Worm (Caenorhabditis elegans) whole organism, L4 larva: ENCODE measurements around the gene F17E9.4.
A peak's percentile ranks its signal among the peaks of the same experiment; 100 is the strongest.

ENCODE experiments used
- R02D3.7 ChIP-seq: fragments of 150-350 bp; sonication (generic microtip); optimal IDR thresholded peaks from 3 replicates; lab custom pipeline; 2014; ENCODE audit warnings: missing biosample characterization, missing genetic modification characterization
- Y48G9A.11 ChIP-seq: fragments of 200-800 bp; sonication (Bioruptor generic); IDR thresholded peaks from 2 replicates; pipeline ENCODE4 v1.3.6; 2022; ENCODE audit warnings: missing genetic modification reagents, missing genetic modification characterization, missing compliant biosample characterization
- Y5F2A.4 ChIP-seq: fragments of 200-800 bp; sonication (Bioruptor generic); optimal IDR thresholded peaks from 2 replicates; lab custom pipeline; 2018; ENCODE audit warnings: mild to moderate bottlenecking, missing genetic modification characterization, missing compliant biosample characterization
- ZK337.2 ChIP-seq: fragments of 200-800 bp; sonication (Bioruptor generic); IDR thresholded peaks from 2 replicates; pipeline ENCODE4 v1.3.6; 2022; ENCODE audit warnings: missing genetic modification reagents, missing genetic modification characterization, missing compliant biosample characterization
- aha-1 ChIP-seq: fragments of 150-350 bp; peaks from one replicate; lab custom pipeline; 2014; ENCODE audit warnings: missing biosample characterization, missing genetic modification characterization
- ama-1 ChIP-seq: fragments of 150-350 bp; optimal IDR thresholded peaks from 2 replicates; lab custom pipeline; 2014; ENCODE audit warnings: inconsistent platforms, mixed read lengths
- attf-4 ChIP-seq: sonication (generic microtip); optimal IDR thresholded peaks from 3 replicates; lab custom pipeline; 2017; ENCODE audit warnings: missing biosample characterization, missing genetic modification characterization
- ceh-28 ChIP-seq: fragments of 150-350 bp; optimal IDR thresholded peaks from 2 replicates; lab custom pipeline; 2014; ENCODE audit warnings: missing biosample characterization, missing genetic modification reagents, missing genetic modification characterization
- ceh-44 ChIP-seq: fragments of 200-800 bp; sonication (Bioruptor generic); IDR thresholded peaks from 2 replicates; pipeline ENCODE4 v1.3.6; 2022; ENCODE audit warnings: missing genetic modification reagents, missing genetic modification characterization, missing compliant biosample characterization
- daf-16 ChIP-seq, 3 experiments: sonication (generic microtip); optimal IDR thresholded peaks; 2 replicates each; lab custom pipeline; 2016 to 2017; ENCODE audit warnings: missing genetic modification characterization in 3 of 3, missing genetic modification reagents in 3 of 3, mild to moderate bottlenecking in 2 of 3, missing compliant biosample characterization in 2 of 3, missing biosample characterization in 1 of 3, moderate library complexity in 1 of 3
- daf-19 ChIP-seq: fragments of 200-800 bp; sonication (Bioruptor generic); conservative IDR thresholded peaks from 2 replicates; pipeline ENCODE4 v1.3.6; 2022; ENCODE audit warnings: missing genetic modification characterization, missing compliant biosample characterization
- dmd-6 ChIP-seq: fragments of 200-800 bp; sonication (Bioruptor generic); IDR thresholded peaks from 2 replicates; pipeline ENCODE4 v1.3.6; 2022; ENCODE audit warnings: missing genetic modification reagents, missing genetic modification characterization, missing compliant biosample characterization
- dve-1 ChIP-seq: sonication (generic microtip); optimal IDR thresholded peaks from 2 replicates; lab custom pipeline; 2017; ENCODE audit warnings: antibody characterized with exemption, mild to moderate bottlenecking, missing genetic modification characterization, missing compliant biosample characterization; ENCODE audit not compliant: insufficient read depth
- hlh-11 ChIP-seq: fragments of 200-800 bp; sonication (Bioruptor generic); optimal IDR thresholded peaks from 2 replicates; lab custom pipeline; 2018; ENCODE audit warnings: mild to moderate bottlenecking, missing genetic modification characterization, missing compliant biosample characterization
- hlh-30 ChIP-seq: sonication (generic microtip); optimal IDR thresholded peaks from 2 replicates; lab custom pipeline; 2017; ENCODE audit warnings: antibody characterized with exemption, mild to moderate bottlenecking, missing genetic modification characterization, missing compliant biosample characterization; ENCODE audit not compliant: insufficient read depth
- lim-7 ChIP-seq: fragments of 200-800 bp; sonication (Bioruptor generic); IDR thresholded peaks from 2 replicates; pipeline ENCODE4 v1.3.6; 2022; ENCODE audit warnings: missing genetic modification characterization, missing compliant biosample characterization
- lin-13 ChIP-seq: fragments of 150-350 bp; optimal IDR thresholded peaks from 2 replicates; lab custom pipeline; 2014; ENCODE audit warnings: missing biosample characterization, missing genetic modification reagents, missing genetic modification characterization
- lin-38 ChIP-seq: fragments of 200-800 bp; sonication (Bioruptor generic); IDR thresholded peaks from 2 replicates; pipeline ENCODE4 v1.3.6; 2022; ENCODE audit warnings: missing genetic modification reagents, missing genetic modification characterization, missing compliant biosample characterization
- lin-39 ChIP-seq: fragments of 150-350 bp; optimal IDR thresholded peaks from 2 replicates; lab custom pipeline; 2014; ENCODE audit warnings: missing biosample characterization, missing genetic modification reagents, missing genetic modification characterization
- lir-3 ChIP-seq: sonication (generic microtip); optimal IDR thresholded peaks from 2 replicates; lab custom pipeline; 2016; ENCODE audit warnings: mild to moderate bottlenecking, missing genetic modification characterization, missing compliant biosample characterization
- mdl-1 ChIP-seq, 2 experiments: fragments of 150-350 bp in 1 of 2; sonication (generic microtip) in 1 of 2; optimal IDR thresholded peaks; 2 replicates each; lab custom pipeline; 2014 to 2017; ENCODE audit warnings: missing biosample characterization in 2 of 2, missing genetic modification characterization in 2 of 2
- mdt-29 ChIP-seq: fragments of 200-800 bp; sonication (Bioruptor generic); IDR thresholded peaks from 2 replicates; pipeline ENCODE4 v1.3.6; 2022; ENCODE audit warnings: missing genetic modification reagents, missing genetic modification characterization, missing compliant biosample characterization
- mxl-3 ChIP-seq: fragments of 200-800 bp; sonication (Bioruptor generic); optimal IDR thresholded peaks from 2 replicates; lab custom pipeline; 2018; ENCODE audit warnings: mild to moderate bottlenecking, missing genetic modification characterization, missing compliant biosample characterization
- nhr-102 ChIP-seq: sonication (generic microtip); optimal IDR thresholded peaks from 2 replicates; lab custom pipeline; 2016; ENCODE audit warnings: mild to moderate bottlenecking, missing genetic modification characterization, moderate library complexity, missing compliant biosample characterization
- nhr-11 ChIP-seq: fragments of 150-350 bp; optimal IDR thresholded peaks from 2 replicates; lab custom pipeline; 2014; ENCODE audit warnings: missing biosample characterization, missing genetic modification characterization
- nhr-28 ChIP-seq: fragments of 150-350 bp; optimal IDR thresholded peaks from 2 replicates; lab custom pipeline; 2014; ENCODE audit warnings: missing biosample characterization, missing genetic modification characterization
- nhr-42 ChIP-seq: fragments of 200-800 bp; sonication (Bioruptor generic); IDR thresholded peaks from 2 replicates; pipeline ENCODE4 v1.3.6; 2022; ENCODE audit warnings: missing genetic modification characterization, missing compliant biosample characterization
- nhr-77 ChIP-seq: fragments of 150-350 bp; optimal IDR thresholded peaks from 2 replicates; lab custom pipeline; 2014; ENCODE audit warnings: missing biosample characterization, missing genetic modification characterization
- pqm-1 ChIP-seq: sonication (generic microtip); optimal IDR thresholded peaks from 2 replicates; lab custom pipeline; 2017; ENCODE audit warnings: missing biosample characterization, missing genetic modification characterization
- spr-1 ChIP-seq: sonication (generic microtip); optimal IDR thresholded peaks from 2 replicates; lab custom pipeline; 2016; ENCODE audit warnings: mild to moderate bottlenecking, missing genetic modification characterization, missing compliant biosample characterization
- spr-3 ChIP-seq: fragments of 200-800 bp; sonication (Bioruptor generic); optimal IDR thresholded peaks from 2 replicates; lab custom pipeline; 2018; ENCODE audit warnings: mild to moderate bottlenecking, missing genetic modification characterization, missing compliant biosample characterization
- unc-39 ChIP-seq: sonication (generic microtip); optimal IDR thresholded peaks from 2 replicates; lab custom pipeline; 2017; ENCODE audit warnings: missing biosample characterization, missing genetic modification characterization
- unc-62 ChIP-seq, 3 experiments: fragments of 150-350 bp in 1 of 3; sonication (generic microtip); optimal IDR thresholded peaks in 2 of 3; peaks in 1 of 3; 1 replicate in 1 of 3; 2 replicates in 2 of 3; lab custom pipeline; 2014 to 2017; ENCODE audit warnings: missing biosample characterization in 3 of 3, missing genetic modification characterization in 3 of 3, missing genetic modification reagents in 3 of 3, missing genotype in 1 of 3

The F17E9.4 gene

DNA sequence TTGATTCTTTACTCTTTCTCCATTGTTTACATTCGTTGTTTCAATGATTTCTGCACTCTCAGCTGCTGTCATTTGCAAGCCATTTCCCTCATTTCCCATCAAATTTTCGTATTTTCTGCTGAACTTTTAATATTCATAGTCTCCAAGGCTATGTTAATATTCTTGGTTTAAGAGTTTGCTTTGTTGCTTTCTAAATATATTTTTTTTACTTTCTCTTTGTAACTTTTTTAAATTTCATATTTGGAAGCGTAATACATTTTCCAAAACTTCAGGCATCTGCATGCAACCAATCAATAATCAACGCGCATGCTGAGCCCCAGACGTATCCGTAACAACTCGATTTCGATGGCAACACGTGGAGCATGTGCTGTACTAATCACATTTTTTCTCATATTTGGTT is 12.6 kb downstream of the F17E9.4 start, which contains the start of gene sqv-1:
Gene sqv-1, plus strand, starts transcription at position 301 of the 400 bp plus-strand sequence.
- TF ChIP-seq daf-19 (GFP tag; lab: Robert Waterston, UW), result no peak
- no peak for TF ChIP-seq nhr-102
- no peak for TF ChIP-seq daf-16 (GFP tag; optimal IDR thresholded peaks at IDR 0.05; lab: Kevin White, UChicago)
- TF ChIP-seq daf-16 (tag; optimal IDR thresholded peaks at IDR 0.05; lab: Kevin White, UChicago), result peak; percentile 33
- TF ChIP-seq, all 104 proteins: peak for 1

ce11 chrIV:8363163-8363562 is 15.0 kb downstream of the F17E9.4 start, which contains the start of gene D2096.12:
TSS of gene D2096.12 (plus strand) at chrIV:8363463.
- TF ChIP-seq lim-7, result no peak
- TF ChIP-seq mdt-29, result no peak
- TF ChIP-seq lir-3 (tag; lab: Kevin White, UChicago), result no peak
- TF ChIP-seq ceh-28 (tag; lab: Kevin White, UChicago), result no peak
- no peak for TF ChIP-seq daf-19 (GFP tag; lab: Robert Waterston, UW)
- no peak for TF ChIP-seq aha-1 (tag; lab: Kevin White, UChicago)
- no peak for TF ChIP-seq Y48G9A.11 (GFP tag; lab: Robert Waterston, UW)
- TF ChIP-seq spr-3, result no peak
- TF ChIP-seq lin-39, result no peak
- TF ChIP-seq mdl-1 (tag; optimal IDR thresholded peaks at IDR 0.05; lab: Kevin White, UChicago), result no peak
- TF ChIP-seq unc-39 (tag; lab: Kevin White, UChicago), result no peak
- no peak for TF ChIP-seq nhr-77 (tag; lab: Kevin White, UChicago)

DNA sequence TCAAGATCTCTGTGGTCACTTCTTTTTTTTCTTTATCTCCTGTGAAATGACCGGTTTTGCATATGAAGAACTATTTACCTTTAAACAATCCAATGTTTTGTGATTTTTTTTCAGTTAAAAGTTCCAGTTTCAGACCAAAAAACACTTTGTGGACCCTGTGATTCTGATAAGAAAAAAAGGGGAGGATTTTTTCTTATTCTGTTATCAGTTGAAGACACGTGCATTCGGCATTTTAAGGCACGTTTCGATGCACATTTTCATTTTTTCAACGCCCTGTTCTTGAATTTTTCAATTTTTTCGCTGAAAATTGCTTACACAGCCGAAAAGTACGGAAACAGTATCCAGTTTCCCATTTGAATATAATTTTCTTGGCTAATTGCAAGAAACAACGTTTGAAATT is 18.1 kb downstream of the F17E9.4 start, which contains the start of gene aagr-1:
Gene aagr-1, plus strand, starts transcription at position 227 of the 400 bp plus-strand sequence.
- TF ChIP-seq nhr-28 (tag; lab: Kevin White, UChicago), result peak; percentile 47
- peak; percentile 42 for TF ChIP-seq dve-1 (tag; lab: Kevin White, UChicago)
- peak; percentile 34 for TF ChIP-seq pqm-1 (tag; lab: Kevin White, UChicago)
- no peak for TF ChIP-seq daf-16 (GFP tag; optimal IDR thresholded peaks at IDR 0.05; lab: Kevin White, UChicago)
- peak; percentile 46 for TF ChIP-seq daf-16 (tag; optimal IDR thresholded peaks at IDR 0.05; lab: Kevin White, UChicago)
- peak; percentile 79 for TF ChIP-seq dmd-6 (GFP tag; lab: Robert Waterston, UW)
- peak; percentile 13 for TF ChIP-seq mxl-3 (GFP tag; lab: Kevin White, UChicago)
- peak in 1 of 2 experiments; percentile 53 for TF ChIP-seq mdl-1 (tag; optimal IDR thresholded peaks at IDR 0.05; lab: Kevin White, UChicago)
- peak; percentile 39 for TF ChIP-seq hlh-11 (tag; lab: Kevin White, UChicago)
- no peak for TF ChIP-seq unc-62 (GFP tag; optimal IDR thresholded peaks at IDR 0.05 in 1 of 2; lab: Kevin White, UChicago)
- TF ChIP-seq unc-62 (tag; optimal IDR thresholded peaks at IDR 0.05; lab: Kevin White, UChicago), result no peak
- TF ChIP-seq Y5F2A.4 (GFP tag; lab: Kevin White, UChicago), result no peak
- TF ChIP-seq hlh-30 (tag; lab: Kevin White, UChicago), result peak; percentile 41
- TF ChIP-seq nhr-42 (GFP tag; lab: Robert Waterston, UW), result no peak

ce11 chrIV:8367887-8368286 is 19.7 kb downstream of the F17E9.4 start:
- no peak for TF ChIP-seq ZK337.2 (GFP tag; lab: Robert Waterston, UW)
- TF ChIP-seq aha-1 (tag; lab: Kevin White, UChicago), result peak; percentile 93

DNA sequence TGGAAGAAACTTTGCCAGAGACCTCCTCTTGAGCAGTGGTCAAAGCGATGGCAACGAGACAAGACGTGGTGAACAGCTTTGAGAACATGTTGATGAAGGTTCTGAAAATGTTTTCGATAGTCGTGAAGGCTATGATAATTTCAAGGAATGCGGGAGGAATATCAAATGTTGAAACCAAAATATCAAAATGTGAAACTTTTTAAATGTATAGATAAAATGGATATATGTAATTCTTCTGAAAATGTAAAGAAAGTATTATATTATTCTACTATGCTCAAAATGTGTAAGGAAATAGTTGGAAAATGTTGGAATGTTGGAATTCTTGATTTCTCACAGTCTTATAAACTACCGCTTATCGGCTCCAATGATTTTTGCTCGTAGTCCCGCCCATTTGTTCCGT is 21.0 kb downstream of the F17E9.4 start, which contains the start of gene D2096.6:
Gene D2096.6, minus strand, starts transcription at position 101 of the 400 bp plus-strand sequence.
- no peak for TF ChIP-seq attf-4 (tag; lab: Kevin White, UChicago)
- TF ChIP-seq lin-13 (GFP tag; lab: Kevin White, UChicago), result no peak
- no peak for TF ChIP-seq lin-38 (GFP tag; lab: Robert Waterston, UW)
- TF ChIP-seq ZK337.2 (GFP tag; lab: Robert Waterston, UW), result no peak
- no peak for TF ChIP-seq spr-1 (tag; lab: Kevin White, UChicago)
- TF ChIP-seq nhr-11, result no peak
- no peak for TF ChIP-seq R02D3.7 (tag; lab: Kevin White, UChicago)
- no peak for TF ChIP-seq ceh-44 (GFP tag; lab: Robert Waterston, UW)
- no peak for TF ChIP-seq mdl-1 (tag; optimal IDR thresholded peaks at IDR 0.05; lab: Kevin White, UChicago)
- TF ChIP-seq ama-1 (lab: Kevin White, UChicago), result no peak
- no peak for TF ChIP-seq dmd-6 (GFP tag; lab: Robert Waterston, UW)
- TF ChIP-seq hlh-30 (tag; lab: Kevin White, UChicago), result no peak
